Fruit fly (Drosophila melanogaster) whole organism, wandering third instar larva: Measurements from ENCODE around the gene cac.

Experiments used
- Abd-B ChIP-seq: fragments of >200 bp; optimal IDR thresholded peaks from 2 replicates; lab custom pipeline; 2017; ENCODE audit warnings: missing biosample characterization, missing genetic modification characterization
- CG32264 ChIP-seq: fragments of 200-800 bp; sonication (Bioruptor generic); optimal IDR thresholded peaks from 2 replicates; lab custom pipeline; 2016; ENCODE audit warnings: missing biosample characterization, missing genetic modification characterization
- CG9705 ChIP-seq: fragments of 200-800 bp; sonication (Bioruptor generic); optimal IDR thresholded peaks from 2 replicates; lab custom pipeline; 2018; ENCODE audit warnings: missing biosample characterization, mild to moderate bottlenecking, missing genetic modification characterization
- CrebA ChIP-seq: fragments of 200-800 bp; sonication (Bioruptor generic); optimal IDR thresholded peaks from 2 replicates; lab custom pipeline; 2016; ENCODE audit warnings: missing biosample characterization, mild to moderate bottlenecking, missing genetic modification characterization, borderline replicate concordance
- Dfd ChIP-seq: fragments of >200 bp; optimal IDR thresholded peaks from 2 replicates; lab custom pipeline; 2017; ENCODE audit warnings: missing biosample characterization, missing genetic modification characterization
- Dif ChIP-seq: fragments of 200-275, 200-300 bp; sonication (Bioruptor generic); optimal IDR thresholded peaks from 2 replicates; lab custom pipeline; 2018; ENCODE audit warnings: missing biosample characterization, missing genetic modification characterization; ENCODE audit not compliant: partially characterized antibody
- HLH106 ChIP-seq: fragments of 200-800 bp; optimal IDR thresholded peaks from 3 replicates; lab custom pipeline; 2019; ENCODE audit warnings: missing biosample characterization, mild to moderate bottlenecking, missing genetic modification characterization, moderate library complexity
- Hnf4 ChIP-seq: fragments of 200-800 bp; sonication (Bioruptor generic); optimal IDR thresholded peaks from 2 replicates; lab custom pipeline; 2016; ENCODE audit warnings: missing biosample characterization, mild to moderate bottlenecking, missing genetic modification characterization
- Hr78 ChIP-seq: fragments of >200 bp; optimal IDR thresholded peaks from 2 replicates; lab custom pipeline; 2017; ENCODE audit warnings: missing biosample characterization, missing genetic modification characterization
- Hr83 ChIP-seq: fragments of 200-300 bp; sonication (Bioruptor generic); optimal IDR thresholded peaks from 2 replicates; lab custom pipeline; 2016; ENCODE audit warnings: missing biosample characterization, mild to moderate bottlenecking, missing genetic modification characterization, moderate library complexity; ENCODE audit not compliant: poor library complexity, severe bottlenecking
- Jra ChIP-seq: sonication (Bioruptor generic); optimal IDR thresholded peaks from 2 replicates; lab custom pipeline; 2016; ENCODE audit warnings: missing biosample characterization, missing genetic modification characterization
- Mio ChIP-seq: sonication (Bioruptor generic); optimal IDR thresholded peaks from 2 replicates; lab custom pipeline; 2016; ENCODE audit warnings: missing biosample characterization, missing genetic modification characterization
- Myc ChIP-seq: fragments of >200 bp; optimal IDR thresholded peaks from 2 replicates; lab custom pipeline; 2017
- N ChIP-seq: fragments of >200 bp; optimal IDR thresholded peaks from 2 replicates; lab custom pipeline; 2018; ENCODE audit warnings: missing biosample characterization, missing external identifiers, missing genetic modification characterization
- OdsH ChIP-seq: fragments of 200-800 bp; sonication (Bioruptor generic); optimal IDR thresholded peaks from 2 replicates; lab custom pipeline; 2016; ENCODE audit warnings: missing biosample characterization, mild to moderate bottlenecking, missing genetic modification characterization
- Rel ChIP-seq, 2 experiments: fragments of 200-800 bp; sonication (Bioruptor generic) in 1 of 2; optimal IDR thresholded peaks; 2 replicates in 1 of 2; 3 replicates in 1 of 2; lab custom pipeline; 2016 to 2019; ENCODE audit warnings: mild to moderate bottlenecking in 2 of 2, missing biosample characterization in 2 of 2, missing genetic modification characterization in 2 of 2, moderate library complexity in 1 of 2
- Sp1 ChIP-seq: fragments of 200-800 bp; sonication (Bioruptor generic); optimal IDR thresholded peaks from 3 replicates; lab custom pipeline; 2019; ENCODE audit warnings: missing biosample characterization, mild to moderate bottlenecking, missing genetic modification characterization, moderate library complexity
- Vsx2 ChIP-seq: fragments of 200-300, 225-300 bp; sonication (Bioruptor generic); optimal IDR thresholded peaks from 2 replicates; lab custom pipeline; 2018; ENCODE audit warnings: missing biosample characterization, missing genetic modification characterization; ENCODE audit not compliant: partially characterized antibody
- br ChIP-seq: fragments of 200-800 bp; sonication (Bioruptor generic); optimal IDR thresholded peaks from 2 replicates; lab custom pipeline; 2016; ENCODE audit warnings: missing biosample characterization, missing genetic modification characterization
- brk ChIP-seq: fragments of 200-800 bp; sonication (Bioruptor generic); optimal IDR thresholded peaks from 2 replicates; lab custom pipeline; 2016; ENCODE audit warnings: missing biosample characterization, mild to moderate bottlenecking, missing genetic modification characterization
- dmrt93B ChIP-seq: fragments of 200-800 bp; sonication (Bioruptor generic); optimal IDR thresholded peaks from 2 replicates; lab custom pipeline; 2018; ENCODE audit warnings: missing biosample characterization, mild to moderate bottlenecking, missing genetic modification characterization
- dsf ChIP-seq: sonication (Bioruptor generic); optimal IDR thresholded peaks from 2 replicates; lab custom pipeline; 2016; ENCODE audit warnings: missing biosample characterization, missing genetic modification characterization, borderline replicate concordance
- ey ChIP-seq: fragments of 200-800 bp; sonication (Bioruptor generic); optimal IDR thresholded peaks from 2 replicates; lab custom pipeline; 2016; ENCODE audit warnings: missing biosample characterization, missing genetic modification characterization
- foxo ChIP-seq, 2 experiments: fragments of 200-800 bp; sonication (Bioruptor generic); optimal IDR thresholded peaks; 2 replicates in 1 of 2; 3 replicates in 1 of 2; lab custom pipeline; 2016 to 2017; ENCODE audit warnings: missing biosample characterization in 2 of 2, missing genetic modification characterization in 2 of 2
- fru ChIP-seq: fragments of 200-800 bp; sonication (Bioruptor generic); optimal IDR thresholded peaks from 3 replicates; lab custom pipeline; 2016; ENCODE audit warnings: missing biosample characterization, mild to moderate bottlenecking, missing genetic modification characterization
- h ChIP-seq: fragments of 200-800 bp; sonication (Bioruptor generic); optimal IDR thresholded peaks from 3 replicates; lab custom pipeline; 2016; ENCODE audit warnings: missing biosample characterization, mild to moderate bottlenecking, missing genetic modification characterization
- jim ChIP-seq: fragments of 175-275, 200-325 bp; sonication (Bioruptor generic); optimal IDR thresholded peaks from 2 replicates; lab custom pipeline; 2016; ENCODE audit warnings: missing biosample characterization, mild to moderate bottlenecking, missing genetic modification characterization
- lola ChIP-seq: fragments of >200 bp; optimal IDR thresholded peaks from 2 replicates; lab custom pipeline; 2017; ENCODE audit warnings: missing biosample characterization, missing genetic modification characterization
- pan ChIP-seq: fragments of >200 bp; optimal IDR thresholded peaks from 2 replicates; lab custom pipeline; 2017
- psq ChIP-seq: fragments of 200-800 bp; sonication (Bioruptor generic); optimal IDR thresholded peaks from 3 replicates; lab custom pipeline; 2017; ENCODE audit warnings: missing biosample characterization, mild to moderate bottlenecking, missing genetic modification characterization, moderate library complexity
- rgr ChIP-seq: fragments of 200-800 bp; sonication (Bioruptor generic); optimal IDR thresholded peaks from 3 replicates; lab custom pipeline; 2016; ENCODE audit warnings: missing biosample characterization, mild to moderate bottlenecking, missing genetic modification characterization
- sage ChIP-seq: fragments of 200-800 bp; sonication (Bioruptor generic); optimal IDR thresholded peaks from 2 replicates; lab custom pipeline; 2016; ENCODE audit warnings: missing biosample characterization, mild to moderate bottlenecking, missing genetic modification characterization
- sv ChIP-seq: fragments of 200-800 bp; sonication (Bioruptor generic); optimal IDR thresholded peaks from 3 replicates; lab custom pipeline; 2016; ENCODE audit warnings: missing biosample characterization, missing genetic modification characterization
- usp ChIP-seq: fragments of >200 bp; optimal IDR thresholded peaks from 2 replicates; lab custom pipeline; 2017; ENCODE audit warnings: missing biosample characterization, missing genetic modification characterization
- woc ChIP-seq: sonication (Bioruptor generic); optimal IDR thresholded peaks from 2 replicates; lab custom pipeline; 2016; ENCODE audit warnings: missing biosample characterization, mild to moderate bottlenecking, missing genetic modification characterization

The cac gene

dm6 chrX:11923698-11924097 lies 61.2 kb downstream of the cac start:
- TF ChIP-seq Rel (GFP tag; optimal IDR thresholded peaks at IDR 0.05; lab: Kevin White, UChicago) (no peak), Rel (tag; optimal IDR thresholded peaks at IDR 0.05; lab: Kevin White, UChicago) (peak; percentile 25), sage (GFP tag; lab: Kevin White, UChicago) (no peak)

DNA sequence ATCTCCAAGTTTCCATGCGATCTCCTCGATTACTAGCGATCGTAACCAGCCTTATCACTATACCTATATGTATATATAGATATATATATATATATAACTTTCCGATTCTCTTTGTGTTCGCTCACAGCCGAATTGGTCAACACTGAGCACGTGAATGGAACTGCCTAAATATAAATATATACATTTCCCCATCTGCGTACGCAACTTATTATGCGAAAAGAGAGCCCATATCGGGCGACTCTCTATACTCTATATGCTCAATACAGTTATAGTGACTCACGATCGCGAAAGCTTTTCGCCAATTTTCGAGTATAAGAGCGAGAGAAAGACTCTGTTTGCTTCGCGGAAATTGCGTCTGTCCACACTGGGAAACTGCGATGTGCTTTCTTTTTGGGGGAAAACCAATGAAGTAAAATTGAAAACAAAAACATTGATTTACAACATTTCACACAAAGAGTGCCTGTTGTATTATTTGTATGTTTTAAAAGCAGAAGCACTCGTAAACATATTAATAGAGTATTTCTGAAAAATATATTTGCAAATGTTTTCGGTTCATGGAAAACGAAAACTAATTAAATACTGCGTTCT lies 62.1 kb downstream of the cac start:
- TF ChIP-seq Dfd (GFP tag; lab: Kevin White, UChicago), result no peak
- TF ChIP-seq HLH106 (tag; lab: Kevin White, UChicago), result no peak
- peak; percentile 17 for TF ChIP-seq sage (GFP tag; lab: Kevin White, UChicago)
- peak; percentile 2 for TF ChIP-seq Hnf4 (GFP tag; lab: Kevin White, UChicago)
- no peak for TF ChIP-seq Rel (GFP tag; optimal IDR thresholded peaks at IDR 0.05; lab: Kevin White, UChicago)
- TF ChIP-seq Rel (tag; optimal IDR thresholded peaks at IDR 0.05; lab: Kevin White, UChicago), result peak; percentile 94

dm6 chrX:11920959-11921358 lies 63.9 kb downstream of the cac start:
- TF ChIP-seq woc (GFP tag; lab: Kevin White, UChicago), result peak; percentile 69
- TF ChIP-seq ey, result peak; percentile 75
- no peak for TF ChIP-seq Hr78
- TF ChIP-seq OdsH (GFP tag; lab: Kevin White, UChicago), result peak; percentile 87
- no peak for TF ChIP-seq lola (GFP tag; lab: Kevin White, UChicago)
- peak; percentile 77 for TF ChIP-seq Hnf4 (GFP tag; lab: Kevin White, UChicago)
- TF ChIP-seq CrebA (GFP tag; lab: Kevin White, UChicago), result peak; percentile 42
- TF ChIP-seq brk (GFP tag; lab: Kevin White, UChicago), result peak; percentile 71
- peak; percentile 74 for TF ChIP-seq br (GFP tag; lab: Kevin White, UChicago)
- peak; percentile 72 for TF ChIP-seq psq (GFP tag; lab: Kevin White, UChicago)
- TF ChIP-seq sage (GFP tag; lab: Kevin White, UChicago), result no peak
- TF ChIP-seq Jra (GFP tag; lab: Kevin White, UChicago), result peak; percentile 24
- peak in 1 of 2 experiments; percentile 85 for TF ChIP-seq foxo (GFP tag; optimal IDR thresholded peaks at IDR 0.05; lab: Kevin White, UChicago)
- TF ChIP-seq fru, result peak; percentile 85
- peak; percentile 83 for TF ChIP-seq CG9705
- TF ChIP-seq dsf, result no peak
- TF ChIP-seq Mio, result no peak
- TF ChIP-seq Rel (GFP tag; optimal IDR thresholded peaks at IDR 0.05; lab: Kevin White, UChicago), result no peak
- peak; percentile 69 for TF ChIP-seq Rel (tag; optimal IDR thresholded peaks at IDR 0.05; lab: Kevin White, UChicago)
- TF ChIP-seq jim (GFP tag; lab: Kevin White, UChicago), result no peak
- no peak for TF ChIP-seq usp (GFP tag; lab: Kevin White, UChicago)
- no peak for TF ChIP-seq N
- peak; percentile 0 for TF ChIP-seq CG32264 (GFP tag; lab: Kevin White, UChicago)
- TF ChIP-seq sv, result peak; percentile 72
- TF ChIP-seq Myc, result no peak
- peak; percentile 93 for TF ChIP-seq Sp1 (GFP tag; lab: Kevin White, UChicago)
- no peak for TF ChIP-seq Vsx2 (GFP tag; lab: Kevin White, UChicago)
- TF ChIP-seq Hr83 (GFP tag; lab: Kevin White, UChicago), result no peak
- peak; percentile 72 for TF ChIP-seq dmrt93B (GFP tag; lab: Kevin White, UChicago)
- TF ChIP-seq pan (lab: Kevin White, UChicago), result no peak
- peak; percentile 92 for TF ChIP-seq HLH106 (tag; lab: Kevin White, UChicago)
- TF ChIP-seq Dif (GFP tag; lab: Kevin White, UChicago), result no peak
- TF ChIP-seq h, result peak; percentile 85
- TF ChIP-seq rgr (GFP tag; lab: Kevin White, UChicago), result peak; percentile 81
- no peak for TF ChIP-seq Abd-B (GFP tag; lab: Kevin White, UChicago)
